Worm (Caenorhabditis elegans): ENCODE measurements around the gene C01G10.15.
A peak's percentile ranks its signal among the peaks of the same experiment; 100 is the strongest.

Gene C01G10.15

ce11 chrV:15074907-15075306, 12.2 kb downstream of the C01G10.15 start:
- TF ChIP-seq pax-3 (tag; optimal IDR thresholded peaks at IDR 0.05) (no peak), ztf-4 (tag; optimal IDR thresholded peaks at IDR 0.05) (no peak), dpl-1 (GFP tag; optimal IDR thresholded peaks at IDR 0.05) (peak in 1 of 3 experiments; percentile 7), egl-13 (tag; optimal IDR thresholded peaks at IDR 0.05) (no peak), nhr-76 (tag; optimal IDR thresholded peaks at IDR 0.05) (no peak), nhr-47 (tag; optimal IDR thresholded peaks at IDR 0.05) (peak; percentile 11), fkh-8 (tag; optimal IDR thresholded peaks at IDR 0.05) (no peak), ceh-88 (GFP tag; IDR thresholded peaks at IDR 0.05) (no peak), hlh-17 (GFP tag; optimal IDR thresholded peaks at IDR 0.05; ENCODE audit: borderline replicate concordance) (no peak), mab-9 (GFP tag; IDR thresholded peaks at IDR 0.05) (no peak), nhr-12 (tag; optimal IDR thresholded peaks at IDR 0.05) (no peak), xbp-1 (tag; optimal IDR thresholded peaks at IDR 0.05) (no peak), elt-2 (tag; optimal IDR thresholded peaks at IDR 0.05) (no peak), lin-35 (GFP tag; optimal IDR thresholded peaks at IDR 0.05) (peak in 1 of 2 experiments; percentile 11), mep-1 (tag; optimal IDR thresholded peaks at IDR 0.05) (peak; percentile 17), zag-1 (tag; optimal IDR thresholded peaks at IDR 0.05) (no peak), unc-30 (tag; optimal IDR thresholded peaks at IDR 0.05) (no peak), fkh-4 (tag; optimal IDR thresholded peaks at IDR 0.05; ENCODE audit: borderline replicate concordance) (no peak), swsn-7 (tag; optimal IDR thresholded peaks at IDR 0.05) (no peak), lin-15B (tag; optimal IDR thresholded peaks at IDR 0.05) (no peak), efl-1 (optimal IDR thresholded peaks at IDR 0.05) (peak; percentile 12 to 24), efl-1 (GFP tag; optimal IDR thresholded peaks at IDR 0.05 in 1 of 2) (peak in 1 of 2 experiments; percentile 11), ets-5 (GFP tag; IDR thresholded peaks at IDR 0.05) (no peak), egl-27 (tag; optimal IDR thresholded peaks at IDR 0.05) (no peak), ceh-82 (tag; optimal IDR thresholded peaks at IDR 0.05) (peak in 2 of 3 experiments; percentile 16 to 48), lin-14 (GFP tag; optimal IDR thresholded peaks at IDR 0.05) (peak; percentile 68), lin-13 (GFP tag; optimal IDR thresholded peaks at IDR 0.05) (no peak), sox-4 (tag; optimal IDR thresholded peaks at IDR 0.05) (no peak), ceh-63 (GFP tag; optimal IDR thresholded peaks at IDR 0.05) (no peak), rnt-1 (tag; optimal IDR thresholded peaks at IDR 0.05) (peak; percentile 23), lsy-2 (tag; optimal IDR thresholded peaks at IDR 0.05) (peak in 1 of 2 experiments; percentile 36), elt-3 (tag; optimal IDR thresholded peaks at IDR 0.05) (no peak), fkh-10 (GFP tag; optimal IDR thresholded peaks at IDR 0.05) (peak; percentile 23), nhr-71 (tag; optimal IDR thresholded peaks at IDR 0.05) (no peak)

- TF ChIP-seq unc-30 (tag; optimal IDR thresholded peaks at IDR 0.05): no peak
- TF ChIP-seq efl-1 (optimal IDR thresholded peaks at IDR 0.05): no peak
- TF ChIP-seq efl-1 (GFP tag; optimal IDR thresholded peaks at IDR 0.05 in 1 of 2): no peak
- no peak for TF ChIP-seq tlp-1 (tag; optimal IDR thresholded peaks at IDR 0.05)
- no peak for TF ChIP-seq unc-130 (tag; optimal IDR thresholded peaks at IDR 0.05)
- TF ChIP-seq lin-14 (GFP tag; optimal IDR thresholded peaks at IDR 0.05): peak; percentile 64
- no peak for TF ChIP-seq fos-1 (tag; optimal IDR thresholded peaks at IDR 0.05)
These were observed 14.4 kb downstream of the C01G10.15 start for ce11 chrV:15072738-15073137.

- TF ChIP-seq dpl-1 (GFP tag; optimal IDR thresholded peaks at IDR 0.05) (peak; percentile 49 to 59 (median 57)), egl-27 (tag; optimal IDR thresholded peaks at IDR 0.05) (peak; percentile 58 to 76), grh-1 (GFP tag; IDR thresholded peaks at IDR 0.05) (no peak), mab-9 (GFP tag; IDR thresholded peaks at IDR 0.05) (peak; percentile 74), unc-130 (tag; optimal IDR thresholded peaks at IDR 0.05) (peak; percentile 19), elt-2 (tag; optimal IDR thresholded peaks at IDR 0.05) (no peak), C16A3.4 (tag; optimal IDR thresholded peaks at IDR 0.05) (peak; percentile 66), fkh-4 (tag; optimal IDR thresholded peaks at IDR 0.05; ENCODE audit: borderline replicate concordance) (peak; percentile 40), nhr-76 (tag; optimal IDR thresholded peaks at IDR 0.05) (no peak), C34B4.2 (tag; optimal IDR thresholded peaks at IDR 0.05) (no peak), lin-15B (tag; optimal IDR thresholded peaks at IDR 0.05) (peak; percentile 29), nhr-71 (tag; optimal IDR thresholded peaks at IDR 0.05) (peak; percentile 94), aha-1 (tag; optimal IDR thresholded peaks at IDR 0.05) (peak; percentile 7), xbp-1 (tag; optimal IDR thresholded peaks at IDR 0.05) (peak; percentile 80), ama-1 (optimal IDR thresholded peaks at IDR 0.05) (no peak), sptf-1 (tag; optimal IDR thresholded peaks at IDR 0.05) (no peak), lin-35 (GFP tag; optimal IDR thresholded peaks at IDR 0.05) (peak; percentile 38 to 70), lsy-2 (tag; optimal IDR thresholded peaks at IDR 0.05) (peak; percentile 76 to 87), unc-62 (GFP tag; optimal IDR thresholded peaks at IDR 0.05) (no peak), lin-39 (tag; optimal IDR thresholded peaks at IDR 0.05) (peak; percentile 63), ztf-11 (tag; optimal IDR thresholded peaks at IDR 0.05) (peak in 1 of 2 experiments; percentile 58), ceh-90 (tag; optimal IDR thresholded peaks at IDR 0.05) (no peak)
These were observed 15.9 kb downstream of the C01G10.15 start, which contains the start of gene unc-76 for ce11 chrV:15071015-15071810. unc-76 (plus strand) TSS chrV:15071760.
